Worm (Caenorhabditis elegans): Measurements from ENCODE around the gene unc-69.
A peak's percentile ranks its signal among the peaks of the same experiment; 100 is the strongest.

The unc-69 gene

DNA sequence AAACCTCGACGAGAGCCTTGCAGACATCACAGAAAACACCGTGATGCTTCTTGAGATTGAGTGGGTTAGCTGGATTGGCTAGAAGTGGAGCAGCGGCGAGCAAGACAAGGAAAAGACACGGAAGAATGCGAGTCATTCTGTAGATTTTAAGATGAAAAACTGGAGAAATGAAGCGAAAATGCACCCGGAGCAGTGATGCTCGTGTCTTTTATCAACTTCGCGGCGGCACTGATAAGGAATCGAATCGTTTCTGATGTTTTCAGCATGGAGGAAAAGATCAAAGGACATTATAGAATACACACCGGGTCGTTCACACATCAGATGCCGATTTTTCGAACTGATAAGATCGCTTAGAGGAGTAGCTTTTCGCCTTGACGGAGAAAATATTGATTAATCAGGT, 36.6 kb downstream of the unc-69 start, which contains the start of gene spp-1 (continued):
- no peak for TF ChIP-seq daf-16 (GFP tag; optimal IDR thresholded peaks at IDR 0.05)
- TF ChIP-seq daf-16 (tag; optimal IDR thresholded peaks at IDR 0.05), result peak; percentile 87
- TF ChIP-seq nhr-6 (tag; optimal IDR thresholded peaks at IDR 0.05), result no peak
- TF ChIP-seq dve-1 (tag; optimal IDR thresholded peaks at IDR 0.05; ENCODE audit: insufficient read depth), result peak; percentile 90
- no peak for TF ChIP-seq ceh-62 (tag; optimal IDR thresholded peaks at IDR 0.05)
- no peak for TF ChIP-seq nhr-42 (GFP tag; IDR thresholded peaks at IDR 0.05)
- TF ChIP-seq fkh-10 (GFP tag; optimal IDR thresholded peaks at IDR 0.05), result no peak
- no peak for TF ChIP-seq gei-8 (GFP tag; optimal IDR thresholded peaks at IDR 0.05)
- TF ChIP-seq ceh-32 (tag; optimal IDR thresholded peaks at IDR 0.05; ENCODE audit: poor library complexity), result no peak

DNA sequence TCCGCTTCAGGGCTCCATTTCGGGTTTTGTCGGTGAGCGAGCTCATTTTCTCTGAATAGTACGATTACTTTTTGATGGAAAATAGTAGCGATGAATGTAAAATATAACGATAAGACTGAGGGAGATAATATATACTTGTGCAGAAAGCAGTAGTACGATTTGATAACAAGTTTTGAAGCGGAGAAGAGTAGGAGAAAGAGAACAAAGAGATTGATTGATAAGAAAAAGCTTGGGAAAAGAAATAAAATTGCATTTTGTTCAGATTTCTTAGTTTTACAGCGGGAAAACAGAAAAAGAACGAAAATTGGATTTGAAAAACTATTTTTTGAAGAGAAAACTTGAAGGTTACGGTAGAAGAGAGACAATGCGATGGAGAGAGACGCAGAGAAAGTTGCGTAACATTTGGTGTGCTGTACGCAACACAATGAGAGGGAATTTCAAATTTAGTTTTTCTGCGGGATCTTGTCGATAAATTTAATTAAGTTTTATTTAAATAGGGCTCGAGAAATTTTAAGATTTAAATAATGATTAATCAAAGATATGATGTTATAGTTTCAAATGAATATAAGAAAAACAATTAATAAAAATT, 39.0 kb downstream of the unc-69 start, which contains the start of gene umps-1:
Gene umps-1 (minus strand): TSS at position 51 of the 589 bp plus-strand sequence.
- TF ChIP-seq hif-1 (tag; optimal IDR thresholded peaks at IDR 0.05) (peak in 1 of 2 experiments; percentile 34), aly-2 (tag; optimal IDR thresholded peaks at IDR 0.05) (no peak), skn-1 (tag; optimal IDR thresholded peaks at IDR 0.05) (no peak), lir-3 (tag; optimal IDR thresholded peaks at IDR 0.05) (no peak), cey-2 (tag; optimal IDR thresholded peaks at IDR 0.05; ENCODE audit: borderline replicate concordance, insufficient read depth) (no peak), nhr-28 (tag; optimal IDR thresholded peaks at IDR 0.05) (peak; percentile 74), lin-1 (GFP tag; IDR thresholded peaks at IDR 0.05) (no peak), nhr-111 (GFP tag; optimal IDR thresholded peaks at IDR 0.05) (no peak), nhr-48 (tag; optimal IDR thresholded peaks at IDR 0.05) (no peak), daf-12 (tag; optimal IDR thresholded peaks at IDR 0.05) (no peak), lin-29 (GFP tag; IDR thresholded peaks at IDR 0.05) (no peak), spr-1 (tag; optimal IDR thresholded peaks at IDR 0.05) (no peak), rbr-2 (tag; optimal IDR thresholded peaks at IDR 0.05) (no peak), zag-1 (tag; optimal IDR thresholded peaks at IDR 0.05) (no peak), zfp-3 (GFP tag; conservative IDR thresholded peaks at IDR 0.05) (no peak), F49E8.2 (tag; optimal IDR thresholded peaks at IDR 0.05; ENCODE audit: borderline replicate concordance) (no peak), lin-38 (GFP tag; IDR thresholded peaks at IDR 0.05) (peak; percentile 67), ceh-20 (GFP tag; IDR thresholded peaks at IDR 0.05) (no peak), madf-5 (GFP tag; IDR thresholded peaks at IDR 0.05) (no peak), T20F7.1 (GFP tag; optimal IDR thresholded peaks at IDR 0.05) (no peak), madf-9 (GFP tag; conservative IDR thresholded peaks at IDR 0.05) (no peak), duxl-1 (tag; optimal IDR thresholded peaks at IDR 0.05; ENCODE audit: poor library complexity) (no peak), hmg-1.1 (GFP tag; IDR thresholded peaks at IDR 0.05) (peak; percentile 35; the same call in 1 of the 2 replicates), mep-1 (tag; optimal IDR thresholded peaks at IDR 0.05) (peak; percentile 60), ama-1 (optimal IDR thresholded peaks at IDR 0.05) (no peak), hlh-30 (tag; optimal IDR thresholded peaks at IDR 0.05; ENCODE audit: insufficient read depth) (peak; percentile 64), F26F4.8 (GFP tag; conservative IDR thresholded peaks at IDR 0.05) (no peak), mxl-2 (GFP tag; conservative IDR thresholded peaks at IDR 0.05) (no peak), dmd-6 (GFP tag; IDR thresholded peaks at IDR 0.05) (peak; percentile 49), unc-62 (GFP tag; optimal IDR thresholded peaks at IDR 0.05 in 1 of 2) (no peak), unc-62 (tag; optimal IDR thresholded peaks at IDR 0.05) (no peak), snpc-1.2 (GFP tag; IDR thresholded peaks at IDR 0.05) (no peak), daf-16 (GFP tag; optimal IDR thresholded peaks at IDR 0.05) (no peak), daf-16 (tag; optimal IDR thresholded peaks at IDR 0.05) (peak; percentile 47), Y75B8A.6 (GFP tag; IDR thresholded peaks at IDR 0.05) (no peak), lin-15B (tag; optimal IDR thresholded peaks at IDR 0.05) (no peak), lsy-2 (tag; optimal IDR thresholded peaks at IDR 0.05) (peak; percentile 80 to 99), hlh-11 (tag; optimal IDR thresholded peaks at IDR 0.05) (peak; percentile 50), lim-7 (GFP tag; IDR thresholded peaks at IDR 0.05) (no peak), dpl-1 (GFP tag; optimal IDR thresholded peaks at IDR 0.05) (peak; percentile 98), mdt-29 (GFP tag; IDR thresholded peaks at IDR 0.05) (no peak), nhr-6 (tag; optimal IDR thresholded peaks at IDR 0.05) (peak; percentile 59), nhr-10 (tag; optimal IDR thresholded peaks at IDR 0.05) (no peak)
